Worm (Caenorhabditis elegans) whole organism, L4 larva: ENCODE measurements around the gene F53B7.7.

Experiments
- D1046.2 ChIP-seq: fragments of 200-800 bp; sonication (Bioruptor generic); IDR thresholded peaks from 2 replicates; pipeline ENCODE4 v1.3.6; 2022; ENCODE audit warnings: missing genetic modification characterization, missing compliant biosample characterization
- F49E8.2 ChIP-seq: sonication (generic microtip); optimal IDR thresholded peaks from 2 replicates; lab custom pipeline; 2016; ENCODE audit warnings: missing compliant biosample characterization, mild to moderate bottlenecking, missing genetic modification characterization, borderline replicate concordance
- T20F7.1 ChIP-seq: fragments of 200-800 bp; sonication (Bioruptor generic); optimal IDR thresholded peaks from 2 replicates; lab custom pipeline; 2018; ENCODE audit warnings: mild to moderate bottlenecking, missing genetic modification characterization, missing compliant biosample characterization
- T26A8.4 ChIP-seq: fragments of 200-800 bp; sonication (Bioruptor generic); IDR thresholded peaks from 2 replicates; pipeline ENCODE4 v1.3.6; 2022; ENCODE audit warnings: missing genetic modification characterization, missing compliant biosample characterization
- Y48G9A.11 ChIP-seq: fragments of 200-800 bp; sonication (Bioruptor generic); IDR thresholded peaks from 2 replicates; pipeline ENCODE4 v1.3.6; 2022; ENCODE audit warnings: missing genetic modification reagents, missing genetic modification characterization, missing compliant biosample characterization
- Y5F2A.4 ChIP-seq: fragments of 200-800 bp; sonication (Bioruptor generic); optimal IDR thresholded peaks from 2 replicates; lab custom pipeline; 2018; ENCODE audit warnings: mild to moderate bottlenecking, missing genetic modification characterization, missing compliant biosample characterization
- Y75B8A.6 ChIP-seq: fragments of 200-800 bp; sonication (Bioruptor generic); IDR thresholded peaks from 2 replicates; pipeline ENCODE4 v1.3.6; 2022; ENCODE audit warnings: missing genetic modification reagents, missing genetic modification characterization, missing compliant biosample characterization
- aha-1 ChIP-seq: fragments of 150-350 bp; peaks from one replicate; lab custom pipeline; 2014; ENCODE audit warnings: missing biosample characterization, missing genetic modification characterization
- aly-2 ChIP-seq: sonication (generic microtip); optimal IDR thresholded peaks from 2 replicates; lab custom pipeline; 2018; ENCODE audit warnings: missing biosample characterization, missing genetic modification characterization
- attf-4 ChIP-seq: sonication (generic microtip); optimal IDR thresholded peaks from 3 replicates; lab custom pipeline; 2017; ENCODE audit warnings: missing biosample characterization, missing genetic modification characterization
- ceh-20 ChIP-seq: fragments of 200-800 bp; sonication (Bioruptor generic); IDR thresholded peaks from 2 replicates; pipeline ENCODE4 v1.3.6; 2022; ENCODE audit warnings: missing genetic modification reagents, missing genetic modification characterization, missing compliant biosample characterization
- ceh-44 ChIP-seq: fragments of 200-800 bp; sonication (Bioruptor generic); IDR thresholded peaks from 2 replicates; pipeline ENCODE4 v1.3.6; 2022; ENCODE audit warnings: missing genetic modification reagents, missing genetic modification characterization, missing compliant biosample characterization
- ceh-62 ChIP-seq: sonication (generic microtip); optimal IDR thresholded peaks from 2 replicates; lab custom pipeline; 2017; ENCODE audit warnings: missing biosample characterization, missing genetic modification characterization
- ceh-82 ChIP-seq: sonication (generic microtip); optimal IDR thresholded peaks from 2 replicates; lab custom pipeline; 2017; ENCODE audit warnings: missing biosample characterization, missing genetic modification characterization
- ces-1 ChIP-seq: fragments of 150-350 bp; sonication (generic microtip); optimal IDR thresholded peaks from 4 replicates; lab custom pipeline; 2014; ENCODE audit warnings: missing biosample characterization, missing genetic modification reagents, missing genetic modification characterization
- ctbp-1 ChIP-seq: fragments of 200-800 bp; sonication (Bioruptor generic); IDR thresholded peaks from 2 replicates; pipeline ENCODE4 v1.3.6; 2022; ENCODE audit warnings: missing genetic modification reagents, missing genetic modification characterization, missing compliant biosample characterization
- daf-19 ChIP-seq: fragments of 200-800 bp; sonication (Bioruptor generic); conservative IDR thresholded peaks from 2 replicates; pipeline ENCODE4 v1.3.6; 2022; ENCODE audit warnings: missing genetic modification characterization, missing compliant biosample characterization
- dmd-6 ChIP-seq: fragments of 200-800 bp; sonication (Bioruptor generic); IDR thresholded peaks from 2 replicates; pipeline ENCODE4 v1.3.6; 2022; ENCODE audit warnings: missing genetic modification reagents, missing genetic modification characterization, missing compliant biosample characterization
- dpl-1 ChIP-seq: fragments of 150-350 bp; optimal IDR thresholded peaks from 2 replicates; lab custom pipeline; 2014; ENCODE audit warnings: missing biosample characterization, missing genetic modification reagents, missing genetic modification characterization
- egl-27 ChIP-seq: sonication (generic microtip); optimal IDR thresholded peaks from 3 replicates; lab custom pipeline; 2017; ENCODE audit warnings: missing biosample characterization, missing genetic modification reagents, missing genetic modification characterization
- gei-8 ChIP-seq: fragments of 200-800 bp; sonication (Bioruptor generic); optimal IDR thresholded peaks from 2 replicates; lab custom pipeline; 2018; ENCODE audit warnings: mild to moderate bottlenecking, missing genetic modification characterization, missing compliant biosample characterization
- hlh-11 ChIP-seq: fragments of 200-800 bp; sonication (Bioruptor generic); optimal IDR thresholded peaks from 2 replicates; lab custom pipeline; 2018; ENCODE audit warnings: mild to moderate bottlenecking, missing genetic modification characterization, missing compliant biosample characterization
- jun-1 ChIP-seq: fragments of 150-350 bp; optimal IDR thresholded peaks from 2 replicates; lab custom pipeline; 2014; ENCODE audit warnings: missing biosample characterization, missing genetic modification reagents, missing genetic modification characterization
- lin-13 ChIP-seq: fragments of 150-350 bp; optimal IDR thresholded peaks from 2 replicates; lab custom pipeline; 2014; ENCODE audit warnings: missing biosample characterization, missing genetic modification reagents, missing genetic modification characterization
- lin-29 ChIP-seq: fragments of 200-800 bp; sonication (Bioruptor generic); IDR thresholded peaks from 2 replicates; pipeline ENCODE4 v1.3.6; 2022; ENCODE audit warnings: missing genetic modification reagents, missing genetic modification characterization, missing compliant biosample characterization
- madf-5 ChIP-seq, 2 experiments: fragments of 200-800 bp; sonication (Bioruptor generic); IDR thresholded peaks; 2 replicates each; pipeline ENCODE4 v1.3.6; 2022; ENCODE audit warnings: missing compliant biosample characterization in 2 of 2, missing genetic modification characterization in 2 of 2
- mdt-29 ChIP-seq: fragments of 200-800 bp; sonication (Bioruptor generic); IDR thresholded peaks from 2 replicates; pipeline ENCODE4 v1.3.6; 2022; ENCODE audit warnings: missing genetic modification reagents, missing genetic modification characterization, missing compliant biosample characterization
- mxl-3 ChIP-seq: fragments of 200-800 bp; sonication (Bioruptor generic); optimal IDR thresholded peaks from 2 replicates; lab custom pipeline; 2018; ENCODE audit warnings: mild to moderate bottlenecking, missing genetic modification characterization, missing compliant biosample characterization
- nhr-10 ChIP-seq: fragments of 150-350 bp; optimal IDR thresholded peaks from 2 replicates; lab custom pipeline; 2014; ENCODE audit warnings: missing biosample characterization, missing genetic modification characterization
- nhr-28 ChIP-seq: fragments of 150-350 bp; optimal IDR thresholded peaks from 2 replicates; lab custom pipeline; 2014; ENCODE audit warnings: missing biosample characterization, missing genetic modification characterization
- nhr-41 ChIP-seq: fragments of 200-800 bp; sonication (Bioruptor generic); IDR thresholded peaks from 2 replicates; pipeline ENCODE4 v1.3.6; 2022; ENCODE audit warnings: missing genetic modification reagents, missing genetic modification characterization, missing compliant biosample characterization
- nhr-42 ChIP-seq: fragments of 200-800 bp; sonication (Bioruptor generic); IDR thresholded peaks from 2 replicates; pipeline ENCODE4 v1.3.6; 2022; ENCODE audit warnings: missing genetic modification characterization, missing compliant biosample characterization
- nhr-48 ChIP-seq: sonication (generic microtip); optimal IDR thresholded peaks from 2 replicates; lab custom pipeline; 2016; ENCODE audit warnings: mild to moderate bottlenecking, missing genetic modification characterization, missing compliant biosample characterization
- nhr-76 ChIP-seq: fragments of 150-350 bp; optimal IDR thresholded peaks from 2 replicates; lab custom pipeline; 2014; ENCODE audit warnings: missing biosample characterization, missing genetic modification characterization
- nhr-77 ChIP-seq: fragments of 150-350 bp; optimal IDR thresholded peaks from 2 replicates; lab custom pipeline; 2014; ENCODE audit warnings: missing biosample characterization, missing genetic modification characterization
- php-3 ChIP-seq: fragments of 200-800 bp; sonication (Bioruptor generic); IDR thresholded peaks from 2 replicates; pipeline ENCODE4 v1.3.6; 2022; ENCODE audit warnings: missing genetic modification reagents, missing genetic modification characterization, missing compliant biosample characterization
- saeg-2 ChIP-seq: fragments of 200-800 bp; sonication (Bioruptor generic); IDR thresholded peaks from 2 replicates; pipeline ENCODE4 v1.3.6; 2022; ENCODE audit warnings: missing genetic modification reagents, missing genetic modification characterization, missing compliant biosample characterization
- set-16 ChIP-seq: fragments of 200-800 bp; sonication (Bioruptor generic); IDR thresholded peaks from 2 replicates; pipeline ENCODE4 v1.3.6; 2022; ENCODE audit warnings: missing genetic modification reagents, missing genetic modification characterization, missing compliant biosample characterization
- tag-97 ChIP-seq: fragments of 200-800 bp; sonication (Bioruptor generic); IDR thresholded peaks from 2 replicates; pipeline ENCODE4 v1.3.6; 2022; ENCODE audit warnings: missing genetic modification characterization, missing compliant biosample characterization
- tra-1 ChIP-seq: fragments of 200-800 bp; sonication (Bioruptor generic); IDR thresholded peaks from 2 replicates; pipeline ENCODE4 v1.3.6; 2022; ENCODE audit warnings: missing genetic modification reagents, missing genetic modification characterization, missing compliant biosample characterization
- unc-62 ChIP-seq, 3 experiments: fragments of 150-350 bp in 1 of 3; sonication (generic microtip); optimal IDR thresholded peaks in 2 of 3; peaks in 1 of 3; 1 replicate in 1 of 3; 2 replicates in 2 of 3; lab custom pipeline; 2014 to 2017; ENCODE audit warnings: missing biosample characterization in 3 of 3, missing genetic modification characterization in 3 of 3, missing genetic modification reagents in 3 of 3, missing genotype in 1 of 3
- vab-7 ChIP-seq: fragments of 200-800 bp; sonication (Bioruptor generic); IDR thresholded peaks from 2 replicates; pipeline ENCODE4 v1.3.6; 2022; ENCODE audit warnings: missing genetic modification reagents, missing genetic modification characterization, missing compliant biosample characterization
- zfp-3 ChIP-seq: fragments of 200-800 bp; sonication (Bioruptor generic); conservative IDR thresholded peaks from 2 replicates; pipeline ENCODE4 v1.3.6; 2022; ENCODE audit warnings: missing genetic modification reagents, missing genetic modification characterization, missing compliant biosample characterization
- zip-11 ChIP-seq: fragments of 200-800 bp; sonication (Bioruptor generic); IDR thresholded peaks from 2 replicates; pipeline ENCODE4 v1.3.6; 2022; ENCODE audit warnings: missing genetic modification characterization, missing compliant biosample characterization
- ztf-11 ChIP-seq: fragments of 150-350 bp; optimal IDR thresholded peaks from 2 replicates; lab custom pipeline; 2014; ENCODE audit warnings: missing biosample characterization, missing genetic modification characterization
- ztf-7 ChIP-seq: fragments of 150-350 bp; optimal IDR thresholded peaks from 2 replicates; lab custom pipeline; 2014; ENCODE audit warnings: missing biosample characterization, missing genetic modification characterization

Gene F53B7.7

ce11 chrV:10966874-10967273 lies 32.0 kb upstream of the F53B7.7 start (continued):
- TF ChIP-seq ceh-44 = no peak
- TF ChIP-seq nhr-28 (tag; lab: Kevin White, UChicago) = no peak
- TF ChIP-seq aha-1 (tag; lab: Kevin White, UChicago) = peak; percentile 78
- TF ChIP-seq lin-13 = no peak
- TF ChIP-seq saeg-2 (GFP tag; lab: Robert Waterston, UW) = no peak
- no peak for TF ChIP-seq php-3 (GFP tag; lab: Robert Waterston, UW)
- TF ChIP-seq lin-29 (GFP tag; lab: Robert Waterston, UW) = no peak
- TF ChIP-seq madf-5 (GFP tag; IDR thresholded peaks at IDR 0.05; lab: Robert Waterston, UW) = 0 out of 4 replicates have a peak, but pooled peaks of 1 of the 2 experiments have one; percentile 48
- no peak for TF ChIP-seq ceh-62 (tag; lab: Kevin White, UChicago)
- TF ChIP-seq Y5F2A.4 (GFP tag; lab: Kevin White, UChicago) = no peak

ce11 chrV:10967594-10968273 lies 31.2 kb upstream of the F53B7.7 start:
- no peak for TF ChIP-seq D1046.2 (GFP tag; lab: Robert Waterston, UW)
- peak; percentile 60 for TF ChIP-seq nhr-48 (tag; lab: Kevin White, UChicago)
- TF ChIP-seq tra-1 (GFP tag; lab: Robert Waterston, UW) = peak; percentile 89
- peak; percentile 67 for TF ChIP-seq T20F7.1
- TF ChIP-seq Y75B8A.6 (GFP tag; lab: Robert Waterston, UW) = peak; percentile 60; the same call in 1 of the 2 replicates
- no peak for TF ChIP-seq nhr-77 (tag; lab: Kevin White, UChicago)
- TF ChIP-seq mxl-3 (GFP tag; lab: Kevin White, UChicago) = no peak
- TF ChIP-seq ceh-44 = no peak
- no peak for TF ChIP-seq nhr-42 (GFP tag; lab: Robert Waterston, UW)
- no peak for TF ChIP-seq aly-2
- no peak for TF ChIP-seq daf-19
- TF ChIP-seq ceh-20 (GFP tag; lab: Robert Waterston, UW) = 0 out of 2 replicates have a peak, but pooled peaks have one; percentile 14
- TF ChIP-seq egl-27 (tag; lab: Kevin White, UChicago) = no peak
- no peak for TF ChIP-seq tag-97 (GFP tag; lab: Robert Waterston, UW)
- TF ChIP-seq lin-29 (GFP tag; lab: Robert Waterston, UW) = no peak
- peak; percentile 75 for TF ChIP-seq zfp-3 (GFP tag; lab: Robert Waterston, UW)
- TF ChIP-seq saeg-2 (GFP tag; lab: Robert Waterston, UW) = 0 out of 2 replicates have a peak, but pooled peaks have one; percentile 27
- TF ChIP-seq dmd-6 = peak; percentile 99
- peak; percentile 32 for TF ChIP-seq F49E8.2 (tag; lab: Kevin White, UChicago)
- TF ChIP-seq php-3 (GFP tag; lab: Robert Waterston, UW) = 0 out of 2 replicates have a peak, but pooled peaks have one; percentile 27
- TF ChIP-seq mdt-29 = 0 out of 2 replicates have a peak, but pooled peaks have one; percentile 58
- TF ChIP-seq attf-4 (tag; lab: Kevin White, UChicago) = no peak
- no peak for TF ChIP-seq set-16 (GFP tag; lab: Robert Waterston, UW)
- no peak for TF ChIP-seq ctbp-1
- TF ChIP-seq ces-1 = no peak
- TF ChIP-seq Y48G9A.11 (GFP tag; lab: Robert Waterston, UW) = 0 out of 2 replicates have a peak, but pooled peaks have one; percentile 42
- 0 out of 4 replicates have a peak, but pooled peaks of 1 of the 2 experiments have one; percentile 39 for TF ChIP-seq madf-5 (GFP tag; IDR thresholded peaks at IDR 0.05; lab: Robert Waterston, UW)
- no peak for TF ChIP-seq vab-7 (GFP tag; lab: Robert Waterston, UW)
- TF ChIP-seq aha-1 (tag; lab: Kevin White, UChicago) = no peak
- no peak for TF ChIP-seq ceh-82 (tag; lab: Kevin White, UChicago)
- TF ChIP-seq ztf-11 (tag; lab: Kevin White, UChicago) = no peak
- no peak for TF ChIP-seq nhr-41
- no peak for TF ChIP-seq dpl-1
- TF ChIP-seq unc-62 (GFP tag; optimal IDR thresholded peaks at IDR 0.05 in 1 of 2; lab: Kevin White, UChicago) = peak in 1 of 2 experiments; percentile 86
- no peak for TF ChIP-seq unc-62 (tag; optimal IDR thresholded peaks at IDR 0.05; lab: Kevin White, UChicago)
- TF ChIP-seq nhr-76 (tag; lab: Kevin White, UChicago) = no peak
- peak; percentile 74 for TF ChIP-seq hlh-11 (tag; lab: Kevin White, UChicago)
- TF ChIP-seq T26A8.4 (GFP tag; lab: Robert Waterston, UW) = peak; percentile 15; the same call in 1 of the 2 replicates
- TF ChIP-seq ztf-7 (tag; lab: Kevin White, UChicago) = no peak
- no peak for TF ChIP-seq zip-11 (GFP tag; lab: Robert Waterston, UW)
- peak; percentile 51 for TF ChIP-seq gei-8 (GFP tag; lab: Kevin White, UChicago)
- no peak for TF ChIP-seq nhr-10 (tag; lab: Kevin White, UChicago)
- no peak for TF ChIP-seq jun-1 (tag; lab: Kevin White, UChicago)
